Fruit fly (Drosophila melanogaster) whole organism, prepupa: Measurements from ENCODE around the gene IFT57.

Experiments
- CG10631 ChIP-seq: fragments of 200-800 bp; sonication (Bioruptor generic); optimal IDR thresholded peaks from 2 replicates; lab custom pipeline; 2016; ENCODE audit warnings: missing biosample characterization, missing genetic modification characterization
- CG10669 ChIP-seq: fragments of 200-800 bp; sonication (Bioruptor generic); optimal IDR thresholded peaks from 3 replicates; lab custom pipeline; 2018; ENCODE audit warnings: missing biosample characterization, mild to moderate bottlenecking, missing genetic modification characterization, moderate library complexity
- CG11294 ChIP-seq: fragments of 200-800 bp; sonication (Bioruptor generic); IDR thresholded peaks from 2 replicates; pipeline ENCODE4 v1.3.6; 2022; ENCODE audit warnings: missing biosample characterization, missing genetic modification characterization
- CG11762 ChIP-seq: fragments of 200-800 bp; sonication (Bioruptor generic); optimal IDR thresholded peaks from 3 replicates; lab custom pipeline; 2016; ENCODE audit warnings: missing biosample characterization, missing genetic modification characterization; ENCODE audit not compliant: insufficient read depth
- CG15336 ChIP-seq: fragments of 200-800 bp; sonication (Bioruptor generic); IDR thresholded peaks from 2 replicates; pipeline ENCODE4 v1.3.6; 2022; ENCODE audit warnings: missing biosample characterization, missing genetic modification characterization
- CG1621 ChIP-seq: fragments of 200-800 bp; sonication (Bioruptor generic); optimal IDR thresholded peaks from 3 replicates; lab custom pipeline; 2018; ENCODE audit warnings: missing biosample characterization, mild to moderate bottlenecking, missing genetic modification characterization
- CG16779 ChIP-seq: fragments of 200-800 bp; sonication (Bioruptor generic); optimal IDR thresholded peaks from 3 replicates; lab custom pipeline; 2017; ENCODE audit warnings: missing biosample characterization, mild to moderate bottlenecking, missing genetic modification characterization
- CG3032 ChIP-seq: fragments of 200-800 bp; optimal IDR thresholded peaks from 2 replicates; lab custom pipeline; 2019; ENCODE audit warnings: missing biosample characterization, mild to moderate bottlenecking, missing genetic modification characterization, moderate library complexity
- CG31627 ChIP-seq: fragments of 200-800 bp; sonication (Bioruptor generic); optimal IDR thresholded peaks from 3 replicates; lab custom pipeline; 2016; ENCODE audit warnings: missing biosample characterization, missing genetic modification characterization
- CG32006 ChIP-seq: fragments of 200-800 bp; sonication (Bioruptor generic); optimal IDR thresholded peaks from 3 replicates; lab custom pipeline; 2017; ENCODE audit warnings: missing biosample characterization, mild to moderate bottlenecking, missing genetic modification characterization
- CG34406 ChIP-seq: fragments of 200-800 bp; sonication (Bioruptor generic); optimal IDR thresholded peaks from 3 replicates; lab custom pipeline; 2016; ENCODE audit warnings: missing biosample characterization, missing genetic modification characterization
- CG4318 ChIP-seq: fragments of 200-800 bp; sonication (Bioruptor generic); optimal IDR thresholded peaks from 3 replicates; lab custom pipeline; 2017; ENCODE audit warnings: missing biosample characterization, mild to moderate bottlenecking, missing genetic modification characterization
- CG6163 ChIP-seq: fragments of 200-800 bp; sonication (Bioruptor generic); IDR thresholded peaks from 3 replicates; pipeline ENCODE4 v1.3.6; 2022; ENCODE audit warnings: missing biosample characterization, missing genetic modification characterization
- CG6276 ChIP-seq: fragments of 200-800 bp; sonication (Bioruptor generic); optimal IDR thresholded peaks from 2 replicates; lab custom pipeline; 2017; ENCODE audit warnings: missing biosample characterization, mild to moderate bottlenecking, missing genetic modification characterization
- CG6792 ChIP-seq: fragments of 200-800 bp; sonication (Bioruptor generic); optimal IDR thresholded peaks from 3 replicates; lab custom pipeline; 2016; ENCODE audit warnings: missing biosample characterization, missing genetic modification characterization
- CG6808 ChIP-seq: fragments of 200-800 bp; sonication (Bioruptor generic); optimal IDR thresholded peaks from 3 replicates; lab custom pipeline; 2017; ENCODE audit warnings: missing biosample characterization, missing genetic modification characterization, mild to moderate bottlenecking, moderate library complexity, missing genetic modification reagents
- CG6854 ChIP-seq: fragments of 200-800 bp; sonication (Bioruptor generic); optimal IDR thresholded peaks from 2 replicates; lab custom pipeline; 2017; ENCODE audit warnings: missing biosample characterization, mild to moderate bottlenecking, missing genetic modification characterization
- CG7368 ChIP-seq: fragments of 200-800 bp; sonication (Bioruptor generic); optimal IDR thresholded peaks from 3 replicates; lab custom pipeline; 2016; ENCODE audit warnings: missing biosample characterization, missing genetic modification characterization
- CG8319 ChIP-seq: fragments of 200-800 bp; sonication (Bioruptor generic); optimal IDR thresholded peaks from 3 replicates; lab custom pipeline; 2016; ENCODE audit warnings: missing biosample characterization, missing genetic modification characterization
- CG8632 ChIP-seq: fragments of 200-800 bp; sonication (Bioruptor generic); optimal IDR thresholded peaks from 3 replicates; lab custom pipeline; 2016; ENCODE audit warnings: missing biosample characterization, missing genetic modification characterization
- CG9139 ChIP-seq: fragments of 200-800 bp; sonication (Bioruptor generic); optimal IDR thresholded peaks from 3 replicates; lab custom pipeline; 2017; ENCODE audit warnings: missing biosample characterization, mild to moderate bottlenecking, missing genetic modification characterization
- Eip75B ChIP-seq: fragments of 200-800 bp; sonication (Bioruptor generic); optimal IDR thresholded peaks from 3 replicates; lab custom pipeline; 2016; ENCODE audit warnings: missing biosample characterization, missing genetic modification characterization
- Eip78C ChIP-seq: fragments of 200-800 bp; sonication (Bioruptor generic); peaks from one replicate; lab custom pipeline; 2016; ENCODE audit warnings: missing biosample characterization, missing genetic modification characterization
- Eip93F ChIP-seq: fragments of 200-800 bp; sonication (Bioruptor generic); optimal IDR thresholded peaks from 2 replicates; lab custom pipeline; 2016; ENCODE audit warnings: missing biosample characterization, mild to moderate bottlenecking, missing genetic modification characterization
- Ets96B ChIP-seq: fragments of 200-800 bp; optimal IDR thresholded peaks from 2 replicates; lab custom pipeline; 2019; ENCODE audit warnings: missing biosample characterization, mild to moderate bottlenecking, missing genetic modification characterization, moderate library complexity
- Gug ChIP-seq: fragments of 200-800 bp; sonication (Bioruptor generic); IDR thresholded peaks from 2 replicates; pipeline ENCODE4 v1.3.6; 2022; ENCODE audit warnings: missing biosample characterization, missing genetic modification characterization
- Hr38 ChIP-seq: sonication (Bioruptor generic); optimal IDR thresholded peaks from 2 replicates; lab custom pipeline; 2016; ENCODE audit warnings: missing biosample characterization, missing genetic modification characterization
- Hr39 ChIP-seq: fragments of 200-800 bp; sonication (Bioruptor generic); optimal IDR thresholded peaks from 2 replicates; lab custom pipeline; 2016; ENCODE audit warnings: missing biosample characterization, missing genetic modification characterization
- Met ChIP-seq: fragments of 200-800 bp; sonication (Bioruptor generic); optimal IDR thresholded peaks from 3 replicates; lab custom pipeline; 2016; ENCODE audit warnings: missing biosample characterization, missing genetic modification characterization
- OdsH ChIP-seq: fragments of 200-800 bp; sonication (Bioruptor generic); optimal IDR thresholded peaks from 3 replicates; lab custom pipeline; 2016; ENCODE audit warnings: missing biosample characterization, missing genetic modification characterization
- Sox102F ChIP-seq: fragments of 200-800 bp; sonication (Bioruptor generic); optimal IDR thresholded peaks from 2 replicates; lab custom pipeline; 2016; ENCODE audit warnings: missing biosample characterization, mild to moderate bottlenecking, missing genetic modification characterization
- Sox15 ChIP-seq: fragments of 200-800 bp; sonication (Bioruptor generic); optimal IDR thresholded peaks from 3 replicates; lab custom pipeline; 2016; ENCODE audit warnings: missing biosample characterization, missing genetic modification characterization
- acj6 ChIP-seq: fragments of 200-800 bp; sonication (Bioruptor generic); optimal IDR thresholded peaks from 3 replicates; lab custom pipeline; 2016; ENCODE audit warnings: missing biosample characterization, missing genetic modification characterization
- cyc ChIP-seq: fragments of 200-800 bp; sonication (Bioruptor generic); optimal IDR thresholded peaks from 3 replicates; lab custom pipeline; 2016; ENCODE audit warnings: missing biosample characterization, missing genetic modification characterization
- dac ChIP-seq: fragments of 200-800 bp; sonication (Bioruptor generic); optimal IDR thresholded peaks from 2 replicates; lab custom pipeline; 2017; ENCODE audit warnings: missing biosample characterization, mild to moderate bottlenecking, missing genetic modification characterization
- dsx ChIP-seq: fragments of 200-800 bp; optimal IDR thresholded peaks from 3 replicates; lab custom pipeline; 2019; ENCODE audit warnings: missing biosample characterization, mild to moderate bottlenecking, missing genetic modification characterization, moderate library complexity; ENCODE audit not compliant: poor library complexity, severe bottlenecking
- eg ChIP-seq: fragments of 200-800 bp; sonication (Bioruptor generic); IDR thresholded peaks from 3 replicates; pipeline ENCODE4 v1.3.6; 2022; ENCODE audit warnings: missing biosample characterization, missing genetic modification characterization
- esn ChIP-seq: fragments of 200-800 bp; sonication (Bioruptor generic); optimal IDR thresholded peaks from 2 replicates; lab custom pipeline; 2016; ENCODE audit warnings: missing biosample characterization, mild to moderate bottlenecking, missing genetic modification characterization, moderate library complexity
- fd59A ChIP-seq: fragments of 200-800 bp; sonication (Bioruptor generic); optimal IDR thresholded peaks from 2 replicates; lab custom pipeline; 2017; ENCODE audit warnings: missing biosample characterization, mild to moderate bottlenecking, missing genetic modification characterization, missing genetic modification reagents
- fd85E ChIP-seq: fragments of 200-800 bp; sonication (Bioruptor generic); optimal IDR thresholded peaks from 3 replicates; lab custom pipeline; 2016; ENCODE audit warnings: missing biosample characterization, missing genetic modification characterization
- fkh ChIP-seq: fragments of 200-800 bp; sonication (Bioruptor generic); optimal IDR thresholded peaks from 3 replicates; lab custom pipeline; 2017; ENCODE audit warnings: missing biosample characterization, mild to moderate bottlenecking, missing genetic modification characterization, moderate library complexity
- lz ChIP-seq: fragments of 200-800 bp; sonication (Bioruptor generic); optimal IDR thresholded peaks from 3 replicates; lab custom pipeline; 2016; ENCODE audit warnings: missing biosample characterization, missing genetic modification characterization
- salr ChIP-seq, 2 experiments: fragments of 200-800 bp; sonication (Bioruptor generic); optimal IDR thresholded peaks; 3 replicates each; lab custom pipeline; 2016 to 2018; ENCODE audit warnings: missing biosample characterization in 2 of 2, missing genetic modification characterization in 2 of 2, mild to moderate bottlenecking in 1 of 2
- spab ChIP-seq: fragments of 200-800 bp; sonication (Bioruptor generic); optimal IDR thresholded peaks from 2 replicates; lab custom pipeline; 2017; ENCODE audit warnings: missing biosample characterization, mild to moderate bottlenecking, missing genetic modification characterization, missing genetic modification reagents
- ss ChIP-seq, 2 experiments: fragments of 200-800 bp; sonication (Bioruptor generic); optimal IDR thresholded peaks; 2 replicates in 1 of 2; 3 replicates in 1 of 2; lab custom pipeline; 2017 to 2018; ENCODE audit warnings: mild to moderate bottlenecking in 2 of 2, missing biosample characterization in 2 of 2, missing genetic modification characterization in 2 of 2, moderate library complexity in 1 of 2
- svp ChIP-seq: fragments of 200-800 bp; sonication (Bioruptor generic); peaks from one replicate; lab custom pipeline; 2016; ENCODE audit warnings: missing biosample characterization, missing genetic modification characterization
- topi ChIP-seq: fragments of 200-800 bp; sonication (Bioruptor generic); optimal IDR thresholded peaks from 3 replicates; lab custom pipeline; 2016; ENCODE audit warnings: missing biosample characterization, missing genetic modification characterization
- vri ChIP-seq: fragments of 200-800 bp; sonication (Bioruptor generic); optimal IDR thresholded peaks from 3 replicates; lab custom pipeline; 2016; ENCODE audit warnings: missing biosample characterization, mild to moderate bottlenecking, missing genetic modification characterization

Gene IFT57

DNA sequence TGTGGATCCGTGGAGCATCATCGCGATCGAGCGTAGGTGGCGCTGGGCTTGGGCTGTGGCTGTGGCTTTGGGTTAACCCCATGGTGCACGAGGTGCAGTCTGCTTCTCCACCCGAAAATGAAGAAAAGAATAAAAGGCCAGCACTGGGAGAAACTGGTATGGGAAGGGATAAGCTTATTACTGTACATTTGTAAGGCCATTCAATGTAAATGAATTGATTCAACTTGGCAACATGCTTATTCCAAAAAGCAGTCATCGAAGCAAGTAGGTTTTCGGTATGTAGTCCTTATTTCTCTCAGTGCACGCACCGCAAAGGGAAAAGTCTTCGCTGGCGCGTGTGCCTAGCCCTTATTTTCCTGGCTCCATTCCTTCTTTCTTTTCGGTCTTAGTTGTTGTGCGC, 35.9 kb downstream of the IFT57 start (continued):
- TF ChIP-seq lz (peak; percentile 72), acj6 (peak; percentile 35), CG9139 (GFP tag; lab: Kevin White, UChicago) (peak; percentile 12), CG8319 (peak; percentile 9), spab (GFP tag; lab: Kevin White, UChicago) (peak; percentile 54), Gug (GFP tag; lab: Robert Waterston, UW) (no peak), CG6276 (no peak), CG16779 (tag; lab: Kevin White, UChicago) (peak; percentile 22), topi (GFP tag; lab: Kevin White, UChicago) (peak; percentile 70), dac (GFP tag; lab: Kevin White, UChicago) (no peak), CG7368 (GFP tag; lab: Kevin White, UChicago) (peak; percentile 39), CG1621 (tag; lab: Kevin White, UChicago) (peak; percentile 56), cyc (GFP tag; lab: Kevin White, UChicago) (peak; percentile 70), CG11762 (GFP tag; lab: Kevin White, UChicago) (peak; percentile 23), Met (GFP tag; lab: Kevin White, UChicago) (peak; percentile 60), eg (0 out of 3 replicates have a peak, but pooled peaks have one; percentile 33), OdsH (GFP tag; lab: Kevin White, UChicago) (peak; percentile 58), Sox102F (GFP tag; lab: Kevin White, UChicago) (peak; percentile 59), dsx (GFP tag; lab: Kevin White, UChicago) (no peak), CG34406 (peak; percentile 34), Hr38 (GFP tag; lab: Kevin White, UChicago) (no peak), Hr39 (GFP tag; lab: Kevin White, UChicago) (peak; percentile 72)

dm6 chr2L:3567394-3567793, 36.8 kb downstream of the IFT57 start:
- TF ChIP-seq CG3032 (tag; lab: Kevin White, UChicago): peak; percentile 32
- TF ChIP-seq CG6854: no peak
- no peak for TF ChIP-seq fkh (GFP tag; lab: Kevin White, UChicago)
- no peak for TF ChIP-seq fd59A (GFP tag; lab: Kevin White, UChicago)
- no peak for TF ChIP-seq CG11294 (GFP tag; lab: Robert Waterston, UW)
- TF ChIP-seq CG4318 (GFP tag; lab: Kevin White, UChicago): no peak
- no peak for TF ChIP-seq Eip93F (GFP tag; lab: Kevin White, UChicago)
- TF ChIP-seq Hr38 (GFP tag; lab: Kevin White, UChicago): no peak
- TF ChIP-seq CG9139 (GFP tag; lab: Kevin White, UChicago): no peak
- peak; percentile 17 for TF ChIP-seq CG10631 (GFP tag; lab: Kevin White, UChicago)
- TF ChIP-seq eg: no peak
- no peak for TF ChIP-seq dac (GFP tag; lab: Kevin White, UChicago)
- peak; percentile 40 for TF ChIP-seq esn (GFP tag; lab: Kevin White, UChicago)
- peak; percentile 0 for TF ChIP-seq CG16779 (tag; lab: Kevin White, UChicago)
- no peak for TF ChIP-seq CG8632
- no peak for TF ChIP-seq dsx (GFP tag; lab: Kevin White, UChicago)
- no peak for TF ChIP-seq CG6276
- TF ChIP-seq acj6: no peak
- no peak for TF ChIP-seq CG15336 (GFP tag; lab: Robert Waterston, UW)
- TF ChIP-seq topi (GFP tag; lab: Kevin White, UChicago): peak; percentile 35
- peak; percentile 11 for TF ChIP-seq CG34406
- peak; percentile 34 for TF ChIP-seq CG10669
- TF ChIP-seq CG8319: no peak
- TF ChIP-seq CG6163 (GFP tag; lab: Robert Waterston, UW): no peak; the same call in 2 of the 3 replicates
- peak; percentile 16 for TF ChIP-seq Eip75B
- TF ChIP-seq CG6808 (GFP tag; lab: Kevin White, UChicago): no peak
- TF ChIP-seq ss (GFP tag; optimal IDR thresholded peaks at IDR 0.05; lab: Kevin White, UChicago): no peak
- TF ChIP-seq CG31627: peak; percentile 22
- peak; percentile 76 for TF ChIP-seq Eip78C (GFP tag; lab: Kevin White, UChicago)
- TF ChIP-seq salr (GFP tag; optimal IDR thresholded peaks at IDR 0.05; lab: Kevin White, UChicago): no peak
- no peak for TF ChIP-seq fd85E
- peak; percentile 36 for TF ChIP-seq CG32006 (GFP tag; lab: Kevin White, UChicago)
- TF ChIP-seq svp (GFP tag; lab: Kevin White, UChicago): peak; percentile 64
- peak; percentile 42 for TF ChIP-seq Ets96B (tag; lab: Kevin White, UChicago)
- peak; percentile 22 for TF ChIP-seq lz
- no peak for TF ChIP-seq vri (GFP tag; lab: Kevin White, UChicago)
- TF ChIP-seq CG7368 (GFP tag; lab: Kevin White, UChicago): no peak
- TF ChIP-seq CG6792 (GFP tag; lab: Kevin White, UChicago): peak; percentile 33
- TF ChIP-seq Sox102F (GFP tag; lab: Kevin White, UChicago): peak; percentile 29
- TF ChIP-seq Sox15 (GFP tag; lab: Kevin White, UChicago): no peak
